Fruit fly (Drosophila melanogaster) whole organism, wandering third instar larva: ENCODE results near the gene CG11378.

Source experiments
- N ChIP-seq: fragments of >200 bp; optimal IDR thresholded peaks from 2 replicates; lab custom pipeline; 2018; ENCODE audit warnings: missing biosample characterization, missing external identifiers, missing genetic modification characterization
- fru ChIP-seq: fragments of 200-800 bp; sonication (Bioruptor generic); optimal IDR thresholded peaks from 3 replicates; lab custom pipeline; 2016; ENCODE audit warnings: missing biosample characterization, mild to moderate bottlenecking, missing genetic modification characterization
- sage ChIP-seq: fragments of 200-800 bp; sonication (Bioruptor generic); optimal IDR thresholded peaks from 2 replicates; lab custom pipeline; 2016; ENCODE audit warnings: missing biosample characterization, mild to moderate bottlenecking, missing genetic modification characterization

dm6 chrX:1134053-1135005 lies 36.3 kb upstream of the CG11378 start, which contains the start of gene CG3655:
- TF ChIP-seq sage (GFP tag; lab: Kevin White, UChicago) (no peak), N (GFP tag; lab: Kevin White, UChicago) (no peak), fru (GFP tag; lab: Kevin White, UChicago) (no peak)
